Worm (Caenorhabditis elegans) whole organism, midembryonic: ENCODE results near the gene tat-6.
A peak's percentile ranks its signal among the peaks of the same experiment; 100 is the strongest.

Source experiments
- T22C8.4 ChIP-seq: fragments of 200-800 bp; sonication (Bioruptor generic); IDR thresholded peaks from 2 replicates; pipeline ENCODE4 v1.3.6; 2022; ENCODE audit warnings: missing genetic modification characterization, missing compliant biosample characterization
- cog-1 ChIP-seq: sonication (generic microtip); optimal IDR thresholded peaks from 2 replicates; lab custom pipeline; 2016; ENCODE audit warnings: missing genetic modification characterization, missing compliant biosample characterization
- flt-1 ChIP-seq: fragments of 200-800 bp; sonication (Bioruptor generic); IDR thresholded peaks from 2 replicates; pipeline ENCODE4 v1.3.6; 2022; ENCODE audit warnings: missing genetic modification characterization, missing compliant biosample characterization
- klf-2 ChIP-seq: fragments of 200-800 bp; sonication (Bioruptor generic); conservative IDR thresholded peaks from 2 replicates; pipeline ENCODE4 v1.3.6; 2022; ENCODE audit warnings: missing genetic modification reagents, missing genetic modification characterization, missing compliant biosample characterization
- med-1 ChIP-seq: sonication (generic microtip); optimal IDR thresholded peaks from 2 replicates; lab custom pipeline; 2017; ENCODE audit warnings: missing genetic modification characterization, mild to moderate bottlenecking, missing compliant biosample characterization, antibody characterized with exemption, missing genetic modification reagents; ENCODE audit not compliant: insufficient read depth
- ref-1 ChIP-seq: fragments of 200-800 bp; sonication (Bioruptor generic); conservative IDR thresholded peaks from 2 replicates; pipeline ENCODE4 v1.3.6; 2022; ENCODE audit warnings: missing genetic modification reagents, missing genetic modification characterization, missing compliant biosample characterization
- tab-1 ChIP-seq: fragments of 200-800 bp; sonication (Bioruptor generic); IDR thresholded peaks from 2 replicates; pipeline ENCODE4 v1.3.6; 2022; ENCODE audit warnings: missing genetic modification characterization, missing compliant biosample characterization
- ztf-23 ChIP-seq: fragments of 200-800 bp; sonication (Bioruptor generic); IDR thresholded peaks from 2 replicates; pipeline ENCODE4 v1.3.6; 2022; ENCODE audit warnings: missing genetic modification reagents, missing genetic modification characterization, missing compliant biosample characterization
- ztf-29 ChIP-seq: fragments of 200-800 bp; sonication (Bioruptor generic); IDR thresholded peaks from 2 replicates; pipeline ENCODE4 v1.3.6; 2022; ENCODE audit warnings: missing genetic modification reagents, missing genetic modification characterization, missing compliant biosample characterization

Gene tat-6

ce11 chrV:3127670-3128069, 1.2 kb upstream of the tat-6 start, which contains the start of gene Y73C8C.10:
Gene Y73C8C.10, minus strand, starts transcription at chrV:3127770.
- TF ChIP-seq tab-1 (GFP tag; lab: Robert Waterston, UW) (no peak), T22C8.4 (no peak), ztf-29 (no peak), klf-2 (GFP tag; lab: Robert Waterston, UW) (no peak), flt-1 (GFP tag; lab: Robert Waterston, UW) (no peak), ztf-23 (GFP tag; lab: Robert Waterston, UW) (no peak), med-1 (GFP tag; lab: Kevin White, UChicago) (no peak), cog-1 (tag; lab: Kevin White, UChicago) (no peak)

ce11 chrV:3132116-3132515, 3.2 kb downstream of the tat-6 start:
- TF ChIP-seq med-1 (GFP tag; lab: Kevin White, UChicago), result no peak
- peak; percentile 48; the same call in 1 of the 2 replicates for TF ChIP-seq flt-1 (GFP tag; lab: Robert Waterston, UW)
- TF ChIP-seq cog-1 (tag; lab: Kevin White, UChicago), result no peak

ce11 chrV:3133293-3133755, 4.4 kb downstream of the tat-6 start, which contains the start of gene F02C9.2:
Gene F02C9.2, plus strand, starts transcription at chrV:3133705.
- TF ChIP-seq med-1 (GFP tag; lab: Kevin White, UChicago) (no peak), tab-1 (GFP tag; lab: Robert Waterston, UW) (no peak), ztf-23 (GFP tag; lab: Robert Waterston, UW) (no peak), klf-2 (GFP tag; lab: Robert Waterston, UW) (no peak), flt-1 (GFP tag; lab: Robert Waterston, UW) (no peak), cog-1 (tag; lab: Kevin White, UChicago) (no peak)

- TF ChIP-seq ref-1 (GFP tag; lab: Robert Waterston, UW) (no peak), ztf-23 (GFP tag; lab: Robert Waterston, UW) (no peak), med-1 (GFP tag; lab: Kevin White, UChicago) (no peak), cog-1 (tag; lab: Kevin White, UChicago) (no peak), ztf-29 (no peak), flt-1 (GFP tag; lab: Robert Waterston, UW) (no peak), tab-1 (GFP tag; lab: Robert Waterston, UW) (no peak), T22C8.4 (no peak), klf-2 (GFP tag; lab: Robert Waterston, UW) (no peak)
These were observed 9.6 kb downstream of the tat-6 start, which contains the start of the genes irld-3 and F02C9.1 for ce11 chrV:3138488-3138887. Gene irld-3, minus strand, starts transcription at chrV:3138588. Gene F02C9.1, plus strand, starts transcription at chrV:3138703.

ce11 chrV:3141190-3141589, 12.3 kb downstream of the tat-6 start, which contains the start of gene srab-9:
Gene srab-9, minus strand, starts transcription at chrV:3141290.
- TF ChIP-seq ztf-29 (no peak), med-1 (GFP tag; lab: Kevin White, UChicago) (no peak), cog-1 (tag; lab: Kevin White, UChicago) (no peak), flt-1 (GFP tag; lab: Robert Waterston, UW) (no peak), klf-2 (GFP tag; lab: Robert Waterston, UW) (no peak), T22C8.4 (no peak), tab-1 (GFP tag; lab: Robert Waterston, UW) (no peak), ref-1 (GFP tag; lab: Robert Waterston, UW) (no peak), ztf-23 (GFP tag; lab: Robert Waterston, UW) (no peak)

- no peak for TF ChIP-seq cog-1 (tag; lab: Kevin White, UChicago)
- TF ChIP-seq tab-1 (GFP tag; lab: Robert Waterston, UW), result no peak
- no peak for TF ChIP-seq med-1 (GFP tag; lab: Kevin White, UChicago)
- no peak for TF ChIP-seq flt-1 (GFP tag; lab: Robert Waterston, UW)
- TF ChIP-seq T22C8.4, result no peak
- no peak for TF ChIP-seq ztf-23 (GFP tag; lab: Robert Waterston, UW)
These were observed 15.6 kb downstream of the tat-6 start, which contains the start of gene srab-10 for ce11 chrV:3144494-3144893. Gene srab-10, minus strand, starts transcription at chrV:3144594.

ce11 chrV:3145241-3145640, 16.3 kb downstream of the tat-6 start:
- no peak for TF ChIP-seq T22C8.4
- TF ChIP-seq tab-1 (GFP tag; lab: Robert Waterston, UW), result 0 out of 2 replicates have a peak, but pooled peaks have one; percentile 37

- TF ChIP-seq T22C8.4, result no peak
- TF ChIP-seq tab-1 (GFP tag; lab: Robert Waterston, UW), result no peak
- TF ChIP-seq ref-1 (GFP tag; lab: Robert Waterston, UW), result no peak
- no peak for TF ChIP-seq ztf-23 (GFP tag; lab: Robert Waterston, UW)
- no peak for TF ChIP-seq klf-2 (GFP tag; lab: Robert Waterston, UW)
- no peak for TF ChIP-seq cog-1 (tag; lab: Kevin White, UChicago)
These were observed 18.0 kb downstream of the tat-6 start, which contains the start of gene srab-11 for ce11 chrV:3146932-3147331. Gene srab-11, minus strand, starts transcription at chrV:3147032.

- TF ChIP-seq ztf-29 (no peak), tab-1 (GFP tag; lab: Robert Waterston, UW) (no peak), ref-1 (GFP tag; lab: Robert Waterston, UW) (no peak), T22C8.4 (no peak), cog-1 (tag; lab: Kevin White, UChicago) (no peak), ztf-23 (GFP tag; lab: Robert Waterston, UW) (no peak), flt-1 (GFP tag; lab: Robert Waterston, UW) (no peak), med-1 (GFP tag; lab: Kevin White, UChicago) (no peak), klf-2 (GFP tag; lab: Robert Waterston, UW) (no peak)
These were observed 21.1 kb downstream of the tat-6 start for ce11 chrV:3149910-3150428.

ce11 chrV:3151862-3152261, 23.0 kb downstream of the tat-6 start, which contains the start of gene srab-6:
Gene srab-6, minus strand, starts transcription at chrV:3151962.
- no peak for TF ChIP-seq cog-1 (tag; lab: Kevin White, UChicago)
- no peak for TF ChIP-seq T22C8.4
- TF ChIP-seq ztf-23 (GFP tag; lab: Robert Waterston, UW), result no peak
- no peak for TF ChIP-seq ztf-29
